Worm (Caenorhabditis elegans) whole organism, late embryonic: ENCODE measurements around the gene Y46G5A.22.

Experiments used
- C38D4.7 ChIP-seq: fragments of 200-800 bp; sonication (Bioruptor generic); optimal IDR thresholded peaks from 2 replicates; lab custom pipeline; 2018; ENCODE audit warnings: mild to moderate bottlenecking, missing genetic modification characterization, moderate library complexity, missing compliant biosample characterization
- T23F11.4 ChIP-seq: fragments of 200-800 bp; sonication (Bioruptor generic); optimal IDR thresholded peaks from 2 replicates; lab custom pipeline; 2018; ENCODE audit warnings: mild to moderate bottlenecking, missing genetic modification characterization, missing compliant biosample characterization
- ahr-1 ChIP-seq: sonication (generic microtip); optimal IDR thresholded peaks from 2 replicates; lab custom pipeline; 2016; ENCODE audit warnings: missing genetic modification characterization, missing compliant biosample characterization
- ceh-14 ChIP-seq: sonication (generic microtip); optimal IDR thresholded peaks from 2 replicates; lab custom pipeline; 2016; ENCODE audit warnings: missing genotype, missing genetic modification characterization, missing compliant biosample characterization
- ceh-18 ChIP-seq: sonication (generic microtip); optimal IDR thresholded peaks from 2 replicates; lab custom pipeline; 2016; ENCODE audit warnings: missing genetic modification characterization, missing compliant biosample characterization
- ceh-22 ChIP-seq: sonication (generic microtip); optimal IDR thresholded peaks from 2 replicates; lab custom pipeline; 2017; ENCODE audit warnings: missing biosample characterization, missing genetic modification characterization
- ceh-45 ChIP-seq: fragments of 200-800 bp; sonication (Bioruptor generic); IDR thresholded peaks from 2 replicates; pipeline ENCODE4 v1.3.6; 2022; ENCODE audit warnings: missing genetic modification reagents, missing genetic modification characterization, missing compliant biosample characterization
- ceh-48 ChIP-seq: sonication (generic microtip); optimal IDR thresholded peaks from 2 replicates; lab custom pipeline; 2016; ENCODE audit warnings: missing genetic modification characterization, inconsistent platforms, missing compliant biosample characterization
- dmd-4 ChIP-seq: sonication (generic microtip); optimal IDR thresholded peaks from 2 replicates; lab custom pipeline; 2016; ENCODE audit warnings: borderline replicate concordance, missing genetic modification characterization, missing compliant biosample characterization
- elt-4 ChIP-seq: sonication (generic microtip); optimal IDR thresholded peaks from 2 replicates; lab custom pipeline; 2016; ENCODE audit warnings: missing genetic modification characterization, missing compliant biosample characterization
- eyg-1 ChIP-seq: sonication (generic microtip); optimal IDR thresholded peaks from 2 replicates; lab custom pipeline; 2016; ENCODE audit warnings: missing genotype, missing genetic modification characterization, missing compliant biosample characterization
- gmeb-2 ChIP-seq: sonication (generic microtip); optimal IDR thresholded peaks from 2 replicates; lab custom pipeline; 2016; ENCODE audit warnings: missing genetic modification characterization, inconsistent platforms, missing compliant biosample characterization
- hlh-13 ChIP-seq: fragments of 200-800 bp; sonication (Bioruptor generic); optimal IDR thresholded peaks from 2 replicates; lab custom pipeline; 2018; ENCODE audit warnings: mild to moderate bottlenecking, missing genetic modification characterization, missing compliant biosample characterization
- hlh-6 ChIP-seq: sonication (generic microtip); optimal IDR thresholded peaks from 2 replicates; lab custom pipeline; 2016; ENCODE audit warnings: missing genotype, missing genetic modification characterization, missing compliant biosample characterization
- lim-6 ChIP-seq: sonication (generic microtip); optimal IDR thresholded peaks from 2 replicates; lab custom pipeline; 2016; ENCODE audit warnings: missing genetic modification characterization, missing compliant biosample characterization
- madf-2 ChIP-seq: sonication (generic microtip); optimal IDR thresholded peaks from 2 replicates; lab custom pipeline; 2017; ENCODE audit warnings: missing genetic modification characterization, missing compliant biosample characterization
- nfya-1 ChIP-seq: sonication (generic microtip); optimal IDR thresholded peaks from 2 replicates; lab custom pipeline; 2017; ENCODE audit warnings: missing genetic modification characterization, mild to moderate bottlenecking, missing compliant biosample characterization, antibody characterized with exemption, moderate library complexity
- nhr-232 ChIP-seq: sonication (generic microtip); optimal IDR thresholded peaks from 2 replicates; lab custom pipeline; 2016; ENCODE audit warnings: missing genetic modification characterization, missing compliant biosample characterization
- pat-9 ChIP-seq: fragments of 200-800 bp; sonication (Bioruptor generic); optimal IDR thresholded peaks from 2 replicates; lab custom pipeline; 2018; ENCODE audit warnings: mild to moderate bottlenecking, missing genetic modification characterization, moderate library complexity, missing compliant biosample characterization
- pqm-1 ChIP-seq: sonication (generic microtip); optimal IDR thresholded peaks from 2 replicates; lab custom pipeline; 2016; ENCODE audit warnings: missing genetic modification characterization, missing compliant biosample characterization
- pros-1 ChIP-seq: fragments of 150-350 bp; optimal IDR thresholded peaks from 2 replicates; lab custom pipeline; 2014; ENCODE audit warnings: missing biosample characterization, missing genetic modification reagents, missing genetic modification characterization
- ref-2 ChIP-seq: sonication (generic microtip); optimal IDR thresholded peaks from 2 replicates; lab custom pipeline; 2016; ENCODE audit warnings: missing genetic modification characterization, missing compliant biosample characterization
- rnt-1 ChIP-seq: sonication (generic microtip); optimal IDR thresholded peaks from 2 replicates; lab custom pipeline; 2016; ENCODE audit warnings: missing genetic modification characterization, missing compliant biosample characterization
- sdc-2 ChIP-seq: sonication (generic microtip); optimal IDR thresholded peaks from 2 replicates; lab custom pipeline; 2016; ENCODE audit warnings: missing genotype, missing genetic modification characterization, missing compliant biosample characterization
- sox-2 ChIP-seq: fragments of 200-800 bp; sonication (Bioruptor generic); IDR thresholded peaks from 2 replicates; pipeline ENCODE4 v1.3.6; 2022; ENCODE audit warnings: missing genetic modification reagents, missing genetic modification characterization, missing compliant biosample characterization
- syd-9 ChIP-seq: sonication (generic microtip); optimal IDR thresholded peaks from 2 replicates; lab custom pipeline; 2016; ENCODE audit warnings: mild to moderate bottlenecking, missing genetic modification characterization, moderate library complexity, missing compliant biosample characterization
- ttx-3 ChIP-seq: sonication (generic microtip); optimal IDR thresholded peaks from 2 replicates; lab custom pipeline; 2016; ENCODE audit warnings: missing genetic modification reagents, missing genetic modification characterization, missing compliant biosample characterization
- unc-42 ChIP-seq: sonication (generic microtip); optimal IDR thresholded peaks from 2 replicates; lab custom pipeline; 2016; ENCODE audit warnings: missing genotype, missing genetic modification characterization, missing compliant biosample characterization
- zip-5 ChIP-seq: sonication (generic microtip); optimal IDR thresholded peaks from 2 replicates; lab custom pipeline; 2016; ENCODE audit warnings: missing genetic modification characterization, missing compliant biosample characterization

Y46G5A.22 gene

ce11 chrII:12798814-12799213 lies 19.6 kb downstream of the Y46G5A.22 start (continued):
- TF ChIP-seq syd-9 (tag; lab: Kevin White, UChicago) (no peak), madf-2 (tag; lab: Kevin White, UChicago) (peak; percentile 34), ceh-14 (peak; percentile 21), ceh-18 (tag; lab: Kevin White, UChicago) (peak; percentile 66), gmeb-2 (tag; lab: Kevin White, UChicago) (no peak), hlh-6 (tag; lab: Kevin White, UChicago) (peak; percentile 77), dmd-4 (tag; lab: Kevin White, UChicago) (no peak), pqm-1 (tag; lab: Kevin White, UChicago) (peak; percentile 10), ref-2 (tag; lab: Kevin White, UChicago) (peak; percentile 63), rnt-1 (tag; lab: Kevin White, UChicago) (peak; percentile 55)

DNA sequence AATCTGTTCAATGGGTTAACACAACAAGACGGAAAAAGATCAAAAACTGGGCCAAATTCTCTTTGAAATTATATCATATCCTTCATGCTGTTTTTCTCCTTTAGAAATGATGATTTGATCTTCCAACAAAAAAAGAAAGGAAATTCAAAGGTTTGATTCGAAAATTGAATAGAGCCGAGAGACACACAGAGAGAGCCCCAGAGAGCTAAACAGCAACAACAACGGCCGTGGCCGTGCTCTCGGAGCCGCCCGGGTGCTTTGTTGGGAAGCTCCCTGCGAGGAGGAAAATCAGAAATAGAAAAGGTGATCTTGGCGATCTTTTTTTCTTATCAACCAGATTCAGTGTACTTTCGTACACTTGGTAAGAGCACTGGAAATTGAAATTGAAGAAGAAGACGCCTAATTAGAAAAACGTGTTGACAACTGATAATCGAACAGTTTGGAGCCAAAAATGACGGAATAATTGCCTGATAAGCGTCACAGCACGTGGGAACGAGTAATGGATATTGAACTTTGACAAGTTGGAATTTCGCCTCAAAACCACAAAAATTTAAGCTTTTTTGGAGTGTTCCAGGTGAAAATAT lies 21.1 kb downstream of the Y46G5A.22 start:
- TF ChIP-seq pqm-1 (tag; lab: Kevin White, UChicago) (no peak), nhr-232 (tag; lab: Kevin White, UChicago) (no peak), unc-42 (tag; lab: Kevin White, UChicago) (peak; percentile 30), ceh-48 (tag; lab: Kevin White, UChicago) (no peak), nfya-1 (peak; percentile 5), sox-2 (no peak), hlh-6 (tag; lab: Kevin White, UChicago) (peak; percentile 31), lim-6 (no peak)
- TF ChIP-seq, all 69 proteins: peak for 3

- TF ChIP-seq eyg-1 (no peak), lim-6 (no peak), zip-5 (no peak), hlh-13 (GFP tag; lab: Kevin White, UChicago) (no peak), sox-2 (no peak), sdc-2 (tag; lab: Kevin White, UChicago) (no peak), pat-9 (no peak), rnt-1 (tag; lab: Kevin White, UChicago) (no peak), ahr-1 (no peak), C38D4.7 (no peak), madf-2 (tag; lab: Kevin White, UChicago) (no peak), elt-4 (no peak)
Measured at ce11 chrII:12796040-12796502, 22.3 kb downstream of the Y46G5A.22 start, which contains the start of gene cpt-1. TSS of gene cpt-1 (minus strand) at chrII:12796452.

ce11 chrII:12795188-12795587 lies 23.2 kb downstream of the Y46G5A.22 start:
- TF ChIP-seq hlh-6 (tag; lab: Kevin White, UChicago) = peak; percentile 20
- no peak for TF ChIP-seq pros-1 (tag; lab: Kevin White, UChicago)

- TF ChIP-seq nfya-1 (peak; percentile 97), ceh-45 (GFP tag; lab: Robert Waterston, UW) (no peak)
Measured at ce11 chrII:12790392-12790791, 28.0 kb downstream of the Y46G5A.22 start.

- TF ChIP-seq C38D4.7 (no peak), nfya-1 (no peak), hlh-13 (GFP tag; lab: Kevin White, UChicago) (no peak), T23F11.4 (GFP tag; lab: Kevin White, UChicago) (no peak), hlh-6 (tag; lab: Kevin White, UChicago) (peak; percentile 28), ceh-22 (tag; lab: Kevin White, UChicago) (no peak)
- TF ChIP-seq, all 69 proteins: peak for 1
Measured at ce11 chrII:12789497-12789896, 28.9 kb downstream of the Y46G5A.22 start.

DNA sequence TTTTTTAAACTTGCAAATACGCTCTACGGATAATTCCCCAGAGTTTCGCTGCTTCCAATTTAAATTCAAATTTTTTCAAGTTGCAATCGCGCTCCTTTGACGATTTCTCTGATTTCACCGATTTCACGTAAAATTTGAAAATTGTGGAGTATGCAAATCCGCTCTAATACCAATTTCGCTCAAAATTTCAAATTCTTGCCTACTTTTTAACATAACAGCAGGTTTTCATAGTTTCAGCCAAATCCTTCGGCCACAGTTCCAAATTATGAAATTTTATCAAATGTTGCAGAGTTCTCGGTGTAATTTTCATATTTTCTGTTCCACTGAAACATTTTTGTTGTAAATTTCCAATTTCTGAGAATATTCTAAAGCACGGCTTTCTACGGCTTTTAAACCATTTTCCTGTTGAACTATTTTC lies 30.5 kb downstream of the Y46G5A.22 start, which contains the start of gene alkb-7:
Gene alkb-7 (minus strand): TSS at position 323 of the 418 bp plus-strand sequence.
- TF ChIP-seq C38D4.7 (peak; percentile 29), ttx-3 (tag; lab: Kevin White, UChicago) (no peak), hlh-6 (tag; lab: Kevin White, UChicago) (peak; percentile 30)
